Fruit fly (Drosophila melanogaster): ENCODE data around the gene B52.

dm6 chr3R:13662149-13662548 is 1.0 kb downstream of the B52 start:
- no peak for TF ChIP-seq insv (optimal IDR thresholded peaks at IDR 0.05)
- no peak for TF ChIP-seq h (optimal IDR thresholded peaks at IDR 0.05)
- TF ChIP-seq Sin3A (optimal IDR thresholded peaks at IDR 0.05), result no peak
